Worm (Caenorhabditis elegans) whole organism, early embryonic: ENCODE results near the gene T28C6.11.
A peak's percentile ranks its signal among the peaks of the same experiment; 100 is the strongest.

Experiments
- B0310.2 ChIP-seq: sonication (generic microtip); optimal IDR thresholded peaks from 2 replicates; lab custom pipeline; 2016; ENCODE audit warnings: mild to moderate bottlenecking, missing genetic modification characterization, missing compliant biosample characterization
- F13C5.2 ChIP-seq: sonication (generic microtip); optimal IDR thresholded peaks from 2 replicates; lab custom pipeline; 2017; ENCODE audit warnings: mild to moderate bottlenecking, missing genetic modification characterization, inconsistent platforms, missing compliant biosample characterization
- aly-1 ChIP-seq: sonication (generic microtip); optimal IDR thresholded peaks from 2 replicates; lab custom pipeline; 2016; ENCODE audit warnings: missing genetic modification characterization, missing compliant biosample characterization
- ama-1 ChIP-seq: fragments of 150-350 bp; optimal IDR thresholded peaks from 2 replicates; lab custom pipeline; 2014
- ceh-13 ChIP-seq: fragments of 200-800 bp; sonication (Bioruptor generic); optimal IDR thresholded peaks from 2 replicates; lab custom pipeline; 2018; ENCODE audit warnings: mild to moderate bottlenecking, missing genetic modification characterization, missing compliant biosample characterization
- ceh-36 ChIP-seq: sonication (generic microtip); optimal IDR thresholded peaks from 2 replicates; lab custom pipeline; 2016; ENCODE audit warnings: missing genetic modification characterization, inconsistent platforms, missing compliant biosample characterization
- ets-7 ChIP-seq: sonication (generic microtip); optimal IDR thresholded peaks from 2 replicates; lab custom pipeline; 2016; ENCODE audit warnings: missing genotype, missing genetic modification characterization, missing compliant biosample characterization
- flt-1 ChIP-seq: fragments of 200-800 bp; sonication (Bioruptor generic); IDR thresholded peaks from 2 replicates; pipeline ENCODE4 v1.3.6; 2022; ENCODE audit warnings: missing genetic modification characterization, missing compliant biosample characterization
- hmbx-1 ChIP-seq: sonication (generic microtip); optimal IDR thresholded peaks from 2 replicates; lab custom pipeline; 2016; ENCODE audit warnings: mild to moderate bottlenecking, missing genetic modification characterization, missing compliant biosample characterization
- hmg-4 ChIP-seq: fragments of 200-800 bp; sonication (Bioruptor generic); optimal IDR thresholded peaks from 2 replicates; lab custom pipeline; 2018; ENCODE audit warnings: mild to moderate bottlenecking, missing genetic modification characterization, missing compliant biosample characterization
- hnd-1 ChIP-seq: sonication (generic microtip); optimal IDR thresholded peaks from 2 replicates; lab custom pipeline; 2016; ENCODE audit warnings: missing genetic modification characterization, missing compliant biosample characterization
- pes-1 ChIP-seq: fragments of 200-800 bp; sonication (Bioruptor generic); IDR thresholded peaks from 2 replicates; pipeline ENCODE4 v1.3.6; 2022; ENCODE audit warnings: missing genetic modification reagents, missing genetic modification characterization, missing compliant biosample characterization
- scrt-1 ChIP-seq: fragments of 200-800 bp; sonication (Bioruptor generic); IDR thresholded peaks from 2 replicates; pipeline ENCODE4 v1.3.6; 2022; ENCODE audit warnings: missing genetic modification characterization, missing compliant biosample characterization
- sea-1 ChIP-seq: fragments of 200-800 bp; sonication (Bioruptor generic); conservative IDR thresholded peaks from 2 replicates; pipeline ENCODE4 v1.3.6; 2022; ENCODE audit warnings: missing genetic modification characterization, missing compliant biosample characterization
- tbx-11 ChIP-seq: fragments of 200-800 bp; sonication (Bioruptor generic); IDR thresholded peaks from 2 replicates; pipeline ENCODE4 v1.3.6; 2022; ENCODE audit warnings: missing genetic modification characterization, missing compliant biosample characterization
- tbx-37 ChIP-seq: fragments of 200-800 bp; sonication (Bioruptor generic); conservative IDR thresholded peaks from 2 replicates; pipeline ENCODE4 v1.3.6; 2022; ENCODE audit warnings: missing genetic modification reagents, missing genetic modification characterization, missing compliant biosample characterization
- tra-4 ChIP-seq: sonication (generic microtip); optimal IDR thresholded peaks from 2 replicates; lab custom pipeline; 2017; ENCODE audit warnings: missing genetic modification characterization, missing compliant biosample characterization

T28C6.11 gene

DNA sequence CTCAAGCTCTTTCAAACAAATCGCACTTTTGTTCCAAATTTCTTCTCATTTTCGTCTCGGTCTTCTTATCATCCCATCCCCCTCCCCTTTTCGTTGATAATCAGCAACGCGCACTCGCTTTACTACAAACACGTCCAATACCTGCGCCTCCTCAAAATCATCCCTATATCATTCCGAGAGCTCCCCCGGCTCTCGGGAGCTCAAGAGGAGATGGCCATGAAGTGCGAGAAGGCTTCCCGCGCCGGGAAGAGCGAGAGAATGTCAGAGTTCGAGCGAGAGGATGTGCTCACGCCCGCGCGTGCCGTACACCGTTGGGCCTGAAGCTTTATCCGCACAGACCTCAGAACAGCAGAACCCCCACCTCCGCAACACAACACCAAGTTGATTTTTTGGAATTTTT, 10.7 kb upstream of the T28C6.11 start:
- TF ChIP-seq aly-1 (tag; lab: Kevin White, UChicago) (peak; percentile 48), ceh-36 (no peak), pes-1 (GFP tag; lab: Robert Waterston, UW) (no peak)

DNA sequence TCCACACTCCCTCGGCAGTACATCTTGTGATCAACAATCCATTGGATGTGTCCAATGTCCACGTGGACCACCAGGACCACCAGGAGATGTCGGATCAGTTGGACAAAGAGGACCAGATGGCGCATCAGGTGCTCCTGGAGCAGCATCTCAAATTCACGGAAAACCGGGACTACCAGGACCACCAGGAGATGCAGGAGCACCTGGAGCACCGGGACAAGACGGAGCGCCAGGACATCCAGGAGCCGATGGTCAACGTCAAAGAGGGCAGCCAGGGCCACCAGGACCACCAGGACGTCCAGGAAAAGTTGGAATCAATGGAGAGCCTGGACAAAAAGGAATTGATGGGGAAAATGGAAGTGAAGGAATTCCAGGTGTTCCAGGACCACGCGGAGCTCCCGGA, 8.9 kb upstream of the T28C6.11 start:
- no peak for TF ChIP-seq ceh-36
- TF ChIP-seq flt-1 (GFP tag; lab: Robert Waterston, UW), result no peak
- TF ChIP-seq ceh-13 (GFP tag; lab: Kevin White, UChicago), result no peak
- no peak for TF ChIP-seq hmbx-1
- no peak for TF ChIP-seq tra-4 (tag; lab: Kevin White, UChicago)
- TF ChIP-seq aly-1 (tag; lab: Kevin White, UChicago), result no peak
- no peak for TF ChIP-seq ets-7 (tag; lab: Kevin White, UChicago)
- no peak for TF ChIP-seq hnd-1
- TF ChIP-seq scrt-1, result no peak
- TF ChIP-seq B0310.2 (tag; lab: Kevin White, UChicago), result no peak
- no peak for TF ChIP-seq ama-1 (lab: Kevin White, UChicago)

DNA sequence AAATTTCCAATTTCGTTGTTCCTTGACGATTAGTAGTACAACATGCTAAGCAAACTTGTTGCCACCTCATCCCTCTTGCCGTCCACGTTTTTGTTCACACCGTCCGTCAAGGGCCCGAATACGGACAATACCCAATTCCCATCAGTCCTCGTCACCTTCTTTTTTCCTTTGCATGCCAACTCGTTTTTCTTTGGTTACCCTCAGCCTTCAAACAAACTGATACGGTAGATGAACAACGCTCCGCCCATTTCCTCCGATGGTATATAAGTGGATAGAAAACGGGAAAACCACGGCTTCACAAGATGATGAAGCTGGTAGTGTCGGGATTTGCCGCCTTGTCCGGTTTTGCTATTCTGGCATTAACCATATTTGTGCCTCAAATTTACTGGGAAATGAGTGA, 7.9 kb upstream of the T28C6.11 start, which contains the start of gene col-118:
TSS of gene col-118 (plus strand) at position 301 of the 400 bp plus-strand sequence.
- TF ChIP-seq hnd-1 (no peak), ama-1 (lab: Kevin White, UChicago) (no peak), sea-1 (GFP tag; lab: Robert Waterston, UW) (no peak), pes-1 (GFP tag; lab: Robert Waterston, UW) (no peak), tbx-11 (GFP tag; lab: Robert Waterston, UW) (no peak), F13C5.2 (no peak), scrt-1 (no peak), ceh-13 (GFP tag; lab: Kevin White, UChicago) (no peak), tbx-37 (GFP tag; lab: Robert Waterston, UW) (no peak), hmg-4 (GFP tag; lab: Kevin White, UChicago) (no peak), ceh-36 (no peak), ets-7 (tag; lab: Kevin White, UChicago) (no peak), hmbx-1 (no peak), aly-1 (tag; lab: Kevin White, UChicago) (no peak), flt-1 (GFP tag; lab: Robert Waterston, UW) (no peak), B0310.2 (tag; lab: Kevin White, UChicago) (no peak), tra-4 (tag; lab: Kevin White, UChicago) (no peak)

DNA sequence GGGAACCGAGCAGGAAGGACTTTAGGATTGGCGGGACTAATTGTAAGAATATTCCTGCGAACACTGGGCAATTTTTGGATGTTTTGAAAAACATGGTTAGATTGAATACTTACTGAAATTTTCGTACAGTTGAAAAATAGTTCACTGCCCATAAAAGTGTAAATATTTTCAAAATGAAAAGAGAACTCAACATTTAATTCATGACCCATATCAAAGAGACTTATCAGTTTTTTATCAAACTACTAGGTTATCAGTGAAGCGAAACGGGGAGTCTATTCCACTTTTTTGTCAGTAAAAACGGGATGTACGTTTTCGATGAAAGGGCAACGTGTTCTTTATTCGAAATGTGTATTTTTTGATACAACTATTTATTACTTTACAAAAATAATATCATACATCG, 5.9 kb upstream of the T28C6.11 start:
- TF ChIP-seq ceh-13 (GFP tag; lab: Kevin White, UChicago) (no peak), ama-1 (lab: Kevin White, UChicago) (no peak), F13C5.2 (no peak), sea-1 (GFP tag; lab: Robert Waterston, UW) (no peak), scrt-1 (no peak), aly-1 (tag; lab: Kevin White, UChicago) (no peak), tra-4 (tag; lab: Kevin White, UChicago) (no peak), hmbx-1 (no peak), ceh-36 (no peak), pes-1 (GFP tag; lab: Robert Waterston, UW) (no peak), tbx-11 (GFP tag; lab: Robert Waterston, UW) (no peak), hmg-4 (GFP tag; lab: Kevin White, UChicago) (no peak), tbx-37 (GFP tag; lab: Robert Waterston, UW) (no peak), hnd-1 (no peak), flt-1 (GFP tag; lab: Robert Waterston, UW) (no peak), ets-7 (tag; lab: Kevin White, UChicago) (no peak), B0310.2 (tag; lab: Kevin White, UChicago) (no peak)

DNA sequence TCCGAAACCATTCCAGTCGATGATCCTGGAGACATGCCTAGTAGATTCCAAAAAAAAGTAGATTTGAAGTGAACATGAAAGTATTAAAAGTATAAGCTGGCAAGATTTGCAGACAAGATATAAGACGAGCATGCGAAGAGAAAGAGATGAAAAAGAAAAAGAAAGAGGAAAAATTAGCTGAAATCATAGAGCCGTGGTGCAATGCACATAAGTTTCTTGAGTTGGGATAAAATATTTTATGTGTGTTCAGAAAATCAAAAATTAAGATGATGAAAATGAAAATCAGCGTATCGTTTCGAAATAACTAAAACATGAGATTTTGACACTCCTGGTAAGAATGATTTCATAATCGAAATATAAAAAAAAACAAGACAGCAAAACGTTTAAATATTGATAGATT, 4.4 kb upstream of the T28C6.11 start, which contains the start of gene T11B7.2:
TSS of gene T11B7.2 (minus strand) at position 101 of the 400 bp plus-strand sequence.
- no peak for TF ChIP-seq tbx-37 (GFP tag; lab: Robert Waterston, UW)
- no peak for TF ChIP-seq flt-1 (GFP tag; lab: Robert Waterston, UW)
- no peak for TF ChIP-seq ceh-13 (GFP tag; lab: Kevin White, UChicago)
- no peak for TF ChIP-seq hmg-4 (GFP tag; lab: Kevin White, UChicago)
- no peak for TF ChIP-seq pes-1 (GFP tag; lab: Robert Waterston, UW)
- no peak for TF ChIP-seq ama-1 (lab: Kevin White, UChicago)
- no peak for TF ChIP-seq aly-1 (tag; lab: Kevin White, UChicago)
- no peak for TF ChIP-seq hmbx-1

DNA sequence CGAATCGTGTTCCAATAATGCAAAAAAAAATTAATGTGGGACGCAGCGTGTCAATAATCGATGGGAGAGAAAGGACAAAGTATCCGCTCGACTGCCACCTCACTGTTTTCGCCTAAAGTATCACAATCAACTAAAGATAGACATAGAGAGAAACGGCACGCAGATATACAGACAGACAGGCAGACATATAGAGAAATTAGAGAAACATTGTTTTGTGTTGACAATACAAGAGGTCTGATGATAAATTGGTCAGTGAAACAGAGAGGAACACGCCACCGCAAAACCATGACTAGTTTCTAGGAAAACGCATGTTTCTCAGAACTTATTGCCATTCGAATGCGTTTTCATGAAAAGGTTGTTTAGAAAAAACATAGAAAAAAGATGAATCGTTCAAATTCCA, 9.5 kb downstream of the T28C6.11 start, which contains the start of gene T28C6.8:
TSS of gene T28C6.8 (minus strand) at position 137 of the 400 bp plus-strand sequence.
- no peak for TF ChIP-seq B0310.2 (tag; lab: Kevin White, UChicago)
- TF ChIP-seq hnd-1, result no peak
- no peak for TF ChIP-seq sea-1 (GFP tag; lab: Robert Waterston, UW)
- TF ChIP-seq pes-1 (GFP tag; lab: Robert Waterston, UW), result no peak
- no peak for TF ChIP-seq scrt-1
- TF ChIP-seq tbx-37 (GFP tag; lab: Robert Waterston, UW), result no peak
- no peak for TF ChIP-seq F13C5.2
- TF ChIP-seq hmg-4 (GFP tag; lab: Kevin White, UChicago), result no peak

DNA sequence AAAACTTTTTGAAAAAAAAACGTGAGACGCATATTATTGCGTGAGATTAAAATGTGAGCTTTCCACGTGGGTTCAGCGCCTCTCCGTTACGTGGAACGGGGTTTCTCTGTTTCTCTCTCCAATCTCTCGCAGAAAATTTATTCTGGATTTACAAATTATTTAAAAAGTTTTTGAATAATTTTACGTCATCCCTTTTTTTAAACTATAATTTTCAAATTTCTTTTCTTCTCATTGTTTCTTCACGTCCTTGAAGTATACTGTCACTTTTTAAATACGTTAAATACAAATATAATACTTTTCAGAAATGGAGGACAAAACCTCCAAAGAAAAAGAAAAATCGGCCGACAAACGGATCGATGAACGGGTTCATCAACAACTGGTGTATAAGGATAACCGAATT, 12.6 kb downstream of the T28C6.11 start, which contains the start of gene T28C6.7:
TSS of gene T28C6.7 (plus strand) at position 301 of the 400 bp plus-strand sequence.
- TF ChIP-seq B0310.2 (tag; lab: Kevin White, UChicago), result no peak
- no peak for TF ChIP-seq sea-1 (GFP tag; lab: Robert Waterston, UW)
- no peak for TF ChIP-seq ceh-13 (GFP tag; lab: Kevin White, UChicago)
- TF ChIP-seq hmg-4 (GFP tag; lab: Kevin White, UChicago), result no peak
- TF ChIP-seq tra-4 (tag; lab: Kevin White, UChicago), result no peak
- TF ChIP-seq scrt-1, result no peak

DNA sequence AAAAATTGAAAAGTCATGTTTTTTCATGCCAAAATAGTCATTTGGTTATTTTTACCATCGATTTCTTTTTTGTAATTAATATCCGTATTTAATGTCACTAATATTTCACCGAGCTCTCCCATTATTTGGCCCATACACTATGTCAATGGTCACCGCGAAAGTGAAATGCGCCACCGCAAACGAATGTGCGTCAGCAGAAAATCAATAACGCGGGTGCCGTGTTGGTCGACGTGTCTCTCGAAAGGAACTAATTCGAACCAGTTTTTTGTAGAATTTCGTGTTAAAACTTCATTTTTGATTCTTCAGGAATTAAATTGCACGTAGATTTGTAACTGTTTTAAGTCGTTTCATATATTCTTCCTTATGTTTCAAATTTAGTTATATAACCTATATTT, 13.5 kb downstream of the T28C6.11 start:
- TF ChIP-seq F13C5.2 (peak; percentile 35), scrt-1 (0 out of 2 replicates have a peak, but pooled peaks have one; percentile 33), tbx-37 (GFP tag; lab: Robert Waterston, UW) (0 out of 2 replicates have a peak, but pooled peaks have one; percentile 14), ceh-13 (GFP tag; lab: Kevin White, UChicago) (no peak), ama-1 (lab: Kevin White, UChicago) (no peak)
